Fruit fly (Drosophila melanogaster): ENCODE results near the gene slp2.

The slp2 gene

DNA sequence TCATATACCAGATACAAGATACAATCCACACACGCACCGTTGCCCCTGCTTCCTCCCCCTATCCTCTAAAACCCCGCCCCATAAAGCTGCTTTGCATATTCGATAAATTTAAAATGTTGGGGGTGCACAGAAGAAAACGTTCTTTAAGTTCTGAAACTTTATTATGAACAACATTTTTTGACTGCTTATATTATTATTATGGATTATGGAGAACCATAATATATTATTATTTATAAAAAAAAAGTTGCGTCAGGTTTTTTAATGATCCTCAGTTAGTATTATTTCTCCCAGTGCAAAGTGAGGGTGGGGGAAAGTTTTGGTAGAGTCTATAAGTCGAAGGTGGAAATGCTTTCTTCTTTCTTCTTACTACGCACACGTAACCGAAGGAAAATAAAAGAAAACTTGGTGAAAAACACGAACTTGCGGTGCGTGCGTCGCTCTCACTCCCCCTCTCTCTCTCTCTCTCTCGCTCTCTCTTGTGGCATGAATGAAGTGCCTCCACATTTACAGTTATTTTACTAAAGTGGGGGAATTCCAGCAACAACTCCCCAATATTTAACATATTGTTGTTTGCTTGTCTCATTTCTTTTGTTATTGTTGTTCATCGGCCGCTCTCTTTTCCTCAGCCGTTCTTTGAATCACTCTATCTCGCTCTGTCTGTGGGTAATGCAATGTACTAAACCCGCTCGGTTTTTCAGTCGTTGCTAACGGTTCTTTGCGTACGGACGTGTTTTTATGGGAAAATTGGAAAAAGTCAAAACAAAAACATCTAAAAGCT, 47.2 kb upstream of the slp2 start (continued):
- TF ChIP-seq Chrac-16 (GFP tag; optimal IDR thresholded peaks at IDR 0.05) (peak; percentile 72), Fer3 (tag; optimal IDR thresholded peaks at IDR 0.05) (peak; percentile 59), Dbx (GFP tag; IDR thresholded peaks at IDR 0.05) (no peak), esg (GFP tag; conservative IDR thresholded peaks at IDR 0.05) (peak; percentile 83), chinmo (GFP tag; IDR thresholded peaks at IDR 0.05; ENCODE audit: partially characterized antibody) (0 out of 4 replicates have a peak, but pooled peaks have one; percentile 44), shn (GFP tag; optimal IDR thresholded peaks at IDR 0.05) (no peak), CG1024 (GFP tag; IDR thresholded peaks at IDR 0.05) (peak; percentile 72), ap (GFP tag; IDR thresholded peaks at IDR 0.05) (peak; percentile 73), sna (GFP tag; IDR thresholded peaks at IDR 0.05; ENCODE audit: partially characterized antibody) (no peak), crc (GFP tag; optimal IDR thresholded peaks at IDR 0.05) (no peak), dpn (GFP tag; optimal IDR thresholded peaks at IDR 0.05) (peak in 1 of 2 experiments; percentile 72), Poxn (GFP tag; IDR thresholded peaks at IDR 0.05) (no peak), CHES-1-like (GFP tag; optimal IDR thresholded peaks at IDR 0.05) (no peak), ase (GFP tag; IDR thresholded peaks at IDR 0.05) (peak; percentile 81; the same call in 2 of the 3 replicates), D19A (tag; optimal IDR thresholded peaks at IDR 0.05) (peak; percentile 89), wdn (GFP tag; IDR thresholded peaks at IDR 0.05) (no peak), C15 (GFP tag; IDR thresholded peaks at IDR 0.05) (no peak), maf-S (GFP tag; optimal IDR thresholded peaks at IDR 0.05) (no peak), Ssrp (tag; optimal IDR thresholded peaks at IDR 0.05) (peak; percentile 87), Ada2b (GFP tag; IDR thresholded peaks at IDR 0.05) (peak; percentile 65; the same call in 1 of the 2 replicates), Bteb2 (GFP tag; optimal IDR thresholded peaks at IDR 0.05) (no peak), phol (tag; optimal IDR thresholded peaks at IDR 0.05) (peak; percentile 89), CG12299 (tag; optimal IDR thresholded peaks at IDR 0.05) (peak; percentile 40), Ets65A (GFP tag) (no peak), Hr78 (GFP tag; optimal IDR thresholded peaks at IDR 0.05) (peak in 1 of 2 experiments; percentile 77), CG2875 (GFP tag; optimal IDR thresholded peaks at IDR 0.05) (peak; percentile 88), CG8478 (optimal IDR thresholded peaks at IDR 0.05) (peak; percentile 16), CG15514 (GFP tag; optimal IDR thresholded peaks at IDR 0.05) (no peak), mirr (GFP tag; optimal IDR thresholded peaks at IDR 0.05) (no peak), gsb-n (tag; optimal IDR thresholded peaks at IDR 0.05) (peak; percentile 89), CG12236 (GFP tag; optimal IDR thresholded peaks at IDR 0.05) (no peak), CG5245 (GFP tag; optimal IDR thresholded peaks at IDR 0.05) (peak; percentile 68), Ravus (GFP tag; IDR thresholded peaks at IDR 0.05) (no peak; the same call in 1 of the 2 replicates), CG1233 (GFP tag; optimal IDR thresholded peaks at IDR 0.05) (peak; percentile 74), CG6175 (GFP tag; IDR thresholded peaks at IDR 0.05) (no peak), bab2 (GFP tag; optimal IDR thresholded peaks at IDR 0.05) (no peak), CG9932 (GFP tag; IDR thresholded peaks at IDR 0.05) (peak; percentile 37; the same call in 1 of the 2 replicates), CG7271 (tag; optimal IDR thresholded peaks at IDR 0.05) (peak; percentile 32), B-H2 (GFP tag; optimal IDR thresholded peaks at IDR 0.05) (no peak), CG10543 (GFP tag; optimal IDR thresholded peaks at IDR 0.05) (no peak), Lim3 (GFP tag; IDR thresholded peaks at IDR 0.05) (0 out of 2 replicates have a peak, but pooled peaks have one; percentile 49), Jarid2 (GFP tag; optimal IDR thresholded peaks at IDR 0.05) (peak; percentile 47), CG14710 (tag; optimal IDR thresholded peaks at IDR 0.05) (peak; percentile 89), Usf (GFP tag; optimal IDR thresholded peaks at IDR 0.05) (peak; percentile 19), CG7357 (GFP tag; IDR thresholded peaks at IDR 0.05) (peak; percentile 73; the same call in 1 of the 3 replicates), tin (GFP tag; optimal IDR thresholded peaks at IDR 0.05) (peak; percentile 68), Taf1 (GFP tag; IDR thresholded peaks at IDR 0.05) (no peak), slbo (GFP tag; IDR thresholded peaks at IDR 0.05) (peak; percentile 61), tap (tag; optimal IDR thresholded peaks at IDR 0.05) (peak; percentile 78), E2f1 (GFP tag; IDR thresholded peaks at IDR 0.05) (peak; percentile 80)
